Worm (Caenorhabditis elegans) whole organism, L4/young adult: ENCODE results near the gene nish-1.

Experiments used
- W03F9.2 ChIP-seq: fragments of 150-350 bp; optimal IDR thresholded peaks from 2 replicates; lab custom pipeline; 2014; ENCODE audit warnings: missing biosample characterization, missing genetic modification characterization
- him-1 ChIP-seq: sonication (generic microtip); optimal IDR thresholded peaks from 2 replicates; lab custom pipeline; 2016; ENCODE audit warnings: missing genotype, missing genetic modification reagents, missing genetic modification characterization, missing compliant biosample characterization

- TF ChIP-seq W03F9.2 (no peak), him-1 (tag; lab: Kevin White, UChicago) (no peak)
Observed at ce11 chrIV:10842232-10842631, 21.9 kb upstream of the nish-1 start.
